Worm (Caenorhabditis elegans) whole organism, L4 larva: ENCODE data around the gene ears-2.
"Not testable (repeated sequence)": the region's sequence is repeated elsewhere in the genome, so short reads cannot be mapped to it uniquely, and the experiment has no call there.

ENCODE experiments used
- lir-3 ChIP-seq: sonication (generic microtip); optimal IDR thresholded peaks from 2 replicates; lab custom pipeline; 2016; ENCODE audit warnings: mild to moderate bottlenecking, missing genetic modification characterization, missing compliant biosample characterization
- ztf-11 ChIP-seq: fragments of 150-350 bp; optimal IDR thresholded peaks from 2 replicates; lab custom pipeline; 2014; ENCODE audit warnings: missing biosample characterization, missing genetic modification characterization

ce11 chrIV:385150-385937 is 4.9 kb downstream of the ears-2 start, which contains the start of gene rps-24:
- TF ChIP-seq ztf-11 (tag; lab: Kevin White, UChicago) = not testable (repeated sequence)
- peak; percentile 23 for TF ChIP-seq lir-3 (tag; lab: Kevin White, UChicago)
